Worm (Caenorhabditis elegans) whole organism, L4 larva: Measurements from ENCODE around the gene unc-5.

Experiments
- Y75B8A.6 ChIP-seq: fragments of 200-800 bp; sonication (Bioruptor generic); IDR thresholded peaks from 2 replicates; pipeline ENCODE4 v1.3.6; 2022; ENCODE audit warnings: missing genetic modification reagents, missing genetic modification characterization, missing compliant biosample characterization
- cey-2 ChIP-seq: sonication (generic microtip); optimal IDR thresholded peaks from 3 replicates; lab custom pipeline; 2017; ENCODE audit warnings: missing genetic modification characterization, mild to moderate bottlenecking, missing compliant biosample characterization, antibody characterized with exemption, borderline replicate concordance; ENCODE audit not compliant: insufficient read depth
- dve-1 ChIP-seq: sonication (generic microtip); optimal IDR thresholded peaks from 2 replicates; lab custom pipeline; 2017; ENCODE audit warnings: antibody characterized with exemption, mild to moderate bottlenecking, missing genetic modification characterization, missing compliant biosample characterization; ENCODE audit not compliant: insufficient read depth
- lin-13 ChIP-seq: fragments of 150-350 bp; optimal IDR thresholded peaks from 2 replicates; lab custom pipeline; 2014; ENCODE audit warnings: missing biosample characterization, missing genetic modification reagents, missing genetic modification characterization
- madf-9 ChIP-seq: fragments of 200-800 bp; sonication (Bioruptor generic); conservative IDR thresholded peaks from 2 replicates; pipeline ENCODE4 v1.3.6; 2022; ENCODE audit warnings: missing genetic modification reagents, missing genetic modification characterization, missing compliant biosample characterization
- mep-1 ChIP-seq: fragments of 150-350 bp; sonication (generic microtip); optimal IDR thresholded peaks from 3 replicates; lab custom pipeline; 2014; ENCODE audit warnings: missing biosample characterization, missing genetic modification characterization
- pqm-1 ChIP-seq: sonication (generic microtip); optimal IDR thresholded peaks from 2 replicates; lab custom pipeline; 2017; ENCODE audit warnings: missing biosample characterization, missing genetic modification characterization
- snpc-4 ChIP-seq: fragments of 150-350 bp; optimal IDR thresholded peaks from 2 replicates; lab custom pipeline; 2014; ENCODE audit warnings: missing biosample characterization, missing genetic modification characterization

ce11 chrIV:5482231-5482630, 45.9 kb downstream of the unc-5 start, which contains the start of gene T11F8.12:
- TF ChIP-seq lin-13 (GFP tag; lab: Kevin White, UChicago) (no peak), snpc-4 (tag; lab: Kevin White, UChicago) (no peak), mep-1 (tag; lab: Kevin White, UChicago) (no peak), cey-2 (tag; lab: Kevin White, UChicago) (no peak), madf-9 (GFP tag; lab: Robert Waterston, UW) (no peak), pqm-1 (tag; lab: Kevin White, UChicago) (no peak), dve-1 (tag; lab: Kevin White, UChicago) (no peak), Y75B8A.6 (no peak)
